Worm (Caenorhabditis elegans) whole organism, mixed stage, embryonic: ENCODE measurements around the gene ZC412.3.

Source experiments
- elt-3 ChIP-seq: fragments of 150-350 bp; optimal IDR thresholded peaks from 2 replicates; lab custom pipeline; 2014; ENCODE audit warnings: missing biosample characterization, missing genetic modification characterization
- flh-1 ChIP-seq: fragments of 200-800 bp; sonication (Bioruptor generic); optimal IDR thresholded peaks from 2 replicates; lab custom pipeline; 2018; ENCODE audit warnings: mild to moderate bottlenecking, missing genetic modification characterization, moderate library complexity, missing compliant biosample characterization
- hlh-1 ChIP-seq: fragments of 150-350 bp; optimal IDR thresholded peaks from 2 replicates; lab custom pipeline; 2014; ENCODE audit warnings: missing biosample characterization, missing genetic modification reagents, missing genetic modification characterization
- lin-13 ChIP-seq: fragments of 150-350 bp; optimal IDR thresholded peaks from 2 replicates; lab custom pipeline; 2014; ENCODE audit warnings: missing biosample characterization, missing genetic modification characterization
- nhr-12 ChIP-seq: fragments of 150-350 bp; optimal IDR thresholded peaks from 2 replicates; lab custom pipeline; 2014; ENCODE audit warnings: missing biosample characterization, missing genetic modification characterization
- unc-62 ChIP-seq: fragments of 150-350 bp; optimal IDR thresholded peaks from 2 replicates; lab custom pipeline; 2014; ENCODE audit warnings: missing biosample characterization, missing genetic modification reagents, missing genetic modification characterization

- TF ChIP-seq unc-62 (no peak), hlh-1 (tag; lab: Kevin White, UChicago) (no peak), lin-13 (tag; lab: Kevin White, UChicago) (no peak), flh-1 (no peak), nhr-12 (tag; lab: Kevin White, UChicago) (no peak), elt-3 (no peak)
Observed at ce11 chrV:14868181-14868580, 3.2 kb downstream of the ZC412.3 start, which contains the start of gene gcy-14.
